Worm (Caenorhabditis elegans) whole organism, L4 larva: ENCODE results near the gene mnp-1.

Experiments used
- D1046.2 ChIP-seq: fragments of 200-800 bp; sonication (Bioruptor generic); IDR thresholded peaks from 2 replicates; pipeline ENCODE4 v1.3.6; 2022; ENCODE audit warnings: missing genetic modification characterization, missing compliant biosample characterization
- F49E8.2 ChIP-seq: sonication (generic microtip); optimal IDR thresholded peaks from 2 replicates; lab custom pipeline; 2016; ENCODE audit warnings: missing compliant biosample characterization, mild to moderate bottlenecking, missing genetic modification characterization, borderline replicate concordance
- T20F7.1 ChIP-seq: fragments of 200-800 bp; sonication (Bioruptor generic); optimal IDR thresholded peaks from 2 replicates; lab custom pipeline; 2018; ENCODE audit warnings: mild to moderate bottlenecking, missing genetic modification characterization, missing compliant biosample characterization
- Y75B8A.6 ChIP-seq: fragments of 200-800 bp; sonication (Bioruptor generic); IDR thresholded peaks from 2 replicates; pipeline ENCODE4 v1.3.6; 2022; ENCODE audit warnings: missing genetic modification reagents, missing genetic modification characterization, missing compliant biosample characterization
- ZK337.2 ChIP-seq: fragments of 200-800 bp; sonication (Bioruptor generic); IDR thresholded peaks from 2 replicates; pipeline ENCODE4 v1.3.6; 2022; ENCODE audit warnings: missing genetic modification reagents, missing genetic modification characterization, missing compliant biosample characterization
- aha-1 ChIP-seq: fragments of 150-350 bp; peaks from one replicate; lab custom pipeline; 2014; ENCODE audit warnings: missing biosample characterization, missing genetic modification characterization
- arid-1 ChIP-seq: fragments of 200-800 bp; sonication (Bioruptor generic); conservative IDR thresholded peaks from 2 replicates; pipeline ENCODE4 v1.3.6; 2022; ENCODE audit warnings: missing genetic modification reagents, missing genetic modification characterization, missing compliant biosample characterization
- attf-4 ChIP-seq: sonication (generic microtip); optimal IDR thresholded peaks from 3 replicates; lab custom pipeline; 2017; ENCODE audit warnings: missing biosample characterization, missing genetic modification characterization
- ceh-20 ChIP-seq: fragments of 200-800 bp; sonication (Bioruptor generic); IDR thresholded peaks from 2 replicates; pipeline ENCODE4 v1.3.6; 2022; ENCODE audit warnings: missing genetic modification reagents, missing genetic modification characterization, missing compliant biosample characterization
- ceh-82 ChIP-seq: sonication (generic microtip); optimal IDR thresholded peaks from 2 replicates; lab custom pipeline; 2017; ENCODE audit warnings: missing biosample characterization, missing genetic modification characterization
- dmd-8 ChIP-seq: fragments of 200-800 bp; sonication (Bioruptor generic); IDR thresholded peaks from 2 replicates; pipeline ENCODE4 v1.3.6; 2022; ENCODE audit warnings: missing genetic modification characterization, missing compliant biosample characterization
- dmd-9 ChIP-seq: fragments of 200-800 bp; sonication (Bioruptor generic); IDR thresholded peaks from 2 replicates; pipeline ENCODE4 v1.3.6; 2022; ENCODE audit warnings: missing genetic modification reagents, missing genetic modification characterization, missing compliant biosample characterization
- dpl-1 ChIP-seq: fragments of 150-350 bp; optimal IDR thresholded peaks from 2 replicates; lab custom pipeline; 2014; ENCODE audit warnings: missing biosample characterization, missing genetic modification reagents, missing genetic modification characterization
- duxl-1 ChIP-seq: sonication (generic microtip); optimal IDR thresholded peaks from 2 replicates; lab custom pipeline; 2016; ENCODE audit warnings: mild to moderate bottlenecking, missing genetic modification characterization, moderate library complexity, missing compliant biosample characterization; ENCODE audit not compliant: poor library complexity
- dve-1 ChIP-seq: sonication (generic microtip); optimal IDR thresholded peaks from 2 replicates; lab custom pipeline; 2017; ENCODE audit warnings: antibody characterized with exemption, mild to moderate bottlenecking, missing genetic modification characterization, missing compliant biosample characterization; ENCODE audit not compliant: insufficient read depth
- fos-1 ChIP-seq: fragments of 150-350 bp; optimal IDR thresholded peaks from 2 replicates; lab custom pipeline; 2014; ENCODE audit warnings: missing biosample characterization, missing genetic modification characterization
- hif-1 ChIP-seq, 2 experiments: sonication (generic microtip); optimal IDR thresholded peaks; 2 replicates each; lab custom pipeline; 2016 to 2017; ENCODE audit warnings: missing compliant biosample characterization in 2 of 2, missing genetic modification characterization in 2 of 2, missing genetic modification reagents in 2 of 2, missing genotype in 2 of 2, mild to moderate bottlenecking in 1 of 2
- hlh-11 ChIP-seq: fragments of 200-800 bp; sonication (Bioruptor generic); optimal IDR thresholded peaks from 2 replicates; lab custom pipeline; 2018; ENCODE audit warnings: mild to moderate bottlenecking, missing genetic modification characterization, missing compliant biosample characterization
- lim-7 ChIP-seq: fragments of 200-800 bp; sonication (Bioruptor generic); IDR thresholded peaks from 2 replicates; pipeline ENCODE4 v1.3.6; 2022; ENCODE audit warnings: missing genetic modification characterization, missing compliant biosample characterization
- lin-38 ChIP-seq: fragments of 200-800 bp; sonication (Bioruptor generic); IDR thresholded peaks from 2 replicates; pipeline ENCODE4 v1.3.6; 2022; ENCODE audit warnings: missing genetic modification reagents, missing genetic modification characterization, missing compliant biosample characterization
- lin-39 ChIP-seq: fragments of 150-350 bp; optimal IDR thresholded peaks from 2 replicates; lab custom pipeline; 2014; ENCODE audit warnings: missing biosample characterization, missing genetic modification reagents, missing genetic modification characterization
- lsy-2 ChIP-seq, 2 experiments: fragments of 150-350 bp in 1 of 2; sonication (generic microtip) in 1 of 2; optimal IDR thresholded peaks; 2 replicates each; lab custom pipeline; 2014 to 2017; ENCODE audit warnings: missing biosample characterization in 2 of 2, missing genetic modification characterization in 2 of 2
- mep-1 ChIP-seq: fragments of 150-350 bp; sonication (generic microtip); optimal IDR thresholded peaks from 3 replicates; lab custom pipeline; 2014; ENCODE audit warnings: missing biosample characterization, missing genetic modification characterization
- mes-2 ChIP-seq: sonication (generic microtip); optimal IDR thresholded peaks from 2 replicates; lab custom pipeline; 2016; ENCODE audit warnings: missing genotype, mild to moderate bottlenecking, missing genetic modification characterization, missing compliant biosample characterization; ENCODE audit not compliant: poor library complexity, severe bottlenecking
- mxl-2 ChIP-seq: fragments of 200-800 bp; sonication (Bioruptor generic); conservative IDR thresholded peaks from 2 replicates; pipeline ENCODE4 v1.3.6; 2022; ENCODE audit warnings: missing genetic modification reagents, missing genetic modification characterization, missing compliant biosample characterization
- nhr-111 ChIP-seq: fragments of 200-800 bp; sonication (Bioruptor generic); optimal IDR thresholded peaks from 2 replicates; lab custom pipeline; 2018; ENCODE audit warnings: mild to moderate bottlenecking, missing genetic modification characterization, missing compliant biosample characterization
- nhr-48 ChIP-seq: sonication (generic microtip); optimal IDR thresholded peaks from 2 replicates; lab custom pipeline; 2016; ENCODE audit warnings: mild to moderate bottlenecking, missing genetic modification characterization, missing compliant biosample characterization
- nhr-76 ChIP-seq: fragments of 150-350 bp; optimal IDR thresholded peaks from 2 replicates; lab custom pipeline; 2014; ENCODE audit warnings: missing biosample characterization, missing genetic modification characterization
- nhr-77 ChIP-seq: fragments of 150-350 bp; optimal IDR thresholded peaks from 2 replicates; lab custom pipeline; 2014; ENCODE audit warnings: missing biosample characterization, missing genetic modification characterization
- snpc-1.2 ChIP-seq: fragments of 200-800 bp; sonication (Bioruptor generic); IDR thresholded peaks from 2 replicates; pipeline ENCODE4 v1.3.6; 2022; ENCODE audit warnings: missing genetic modification reagents, missing genetic modification characterization, missing compliant biosample characterization
- spr-3 ChIP-seq: fragments of 200-800 bp; sonication (Bioruptor generic); optimal IDR thresholded peaks from 2 replicates; lab custom pipeline; 2018; ENCODE audit warnings: mild to moderate bottlenecking, missing genetic modification characterization, missing compliant biosample characterization
- unc-130 ChIP-seq: sonication (generic microtip); optimal IDR thresholded peaks from 2 replicates; lab custom pipeline; 2016; ENCODE audit warnings: missing genetic modification reagents, missing genetic modification characterization, missing compliant biosample characterization
- unc-39 ChIP-seq: sonication (generic microtip); optimal IDR thresholded peaks from 2 replicates; lab custom pipeline; 2017; ENCODE audit warnings: missing biosample characterization, missing genetic modification characterization
- unc-62 ChIP-seq, 3 experiments: fragments of 150-350 bp in 1 of 3; sonication (generic microtip); optimal IDR thresholded peaks in 2 of 3; peaks in 1 of 3; 1 replicate in 1 of 3; 2 replicates in 2 of 3; lab custom pipeline; 2014 to 2017; ENCODE audit warnings: missing biosample characterization in 3 of 3, missing genetic modification characterization in 3 of 3, missing genetic modification reagents in 3 of 3, missing genotype in 1 of 3
- vab-7 ChIP-seq: fragments of 200-800 bp; sonication (Bioruptor generic); IDR thresholded peaks from 2 replicates; pipeline ENCODE4 v1.3.6; 2022; ENCODE audit warnings: missing genetic modification reagents, missing genetic modification characterization, missing compliant biosample characterization
- zag-1 ChIP-seq: fragments of 150-350 bp; optimal IDR thresholded peaks from 2 replicates; lab custom pipeline; 2014; ENCODE audit warnings: missing biosample characterization, missing genetic modification characterization
- zfp-2 ChIP-seq: sonication (generic microtip); optimal IDR thresholded peaks from 2 replicates; lab custom pipeline; 2016; ENCODE audit warnings: mild to moderate bottlenecking, missing genetic modification characterization, missing compliant biosample characterization
- ztf-11 ChIP-seq: fragments of 150-350 bp; optimal IDR thresholded peaks from 2 replicates; lab custom pipeline; 2014; ENCODE audit warnings: missing biosample characterization, missing genetic modification characterization

Gene mnp-1

DNA sequence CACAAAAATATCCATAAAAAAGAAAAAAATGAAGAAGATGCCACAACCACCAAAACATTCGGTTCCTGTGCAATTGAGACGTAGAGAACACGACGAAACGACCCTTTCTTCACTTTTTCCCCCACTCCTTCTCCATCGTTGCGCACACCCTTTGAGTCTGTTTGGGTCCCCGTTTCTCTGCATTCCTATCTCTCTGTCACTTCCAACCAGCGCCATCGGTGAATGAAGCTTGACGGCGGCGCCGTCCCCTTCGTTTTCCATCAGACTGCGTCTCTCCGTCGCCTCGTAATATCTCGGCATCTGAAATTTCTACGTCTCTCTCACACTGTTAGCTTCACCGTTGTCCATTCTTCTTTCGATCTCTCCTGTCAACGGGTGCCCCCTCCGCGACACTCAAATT lies 20.8 kb upstream of the mnp-1 start (continued):
- no peak for TF ChIP-seq dve-1 (tag; lab: Kevin White, UChicago)
- TF ChIP-seq zfp-2 (tag; lab: Kevin White, UChicago), result no peak
- TF ChIP-seq nhr-77, result no peak
- peak; percentile 17 to 35 for TF ChIP-seq lsy-2 (tag; optimal IDR thresholded peaks at IDR 0.05; lab: Kevin White, UChicago)
- no peak for TF ChIP-seq mxl-2 (GFP tag; lab: Robert Waterston, UW)
- TF ChIP-seq T20F7.1 (GFP tag; lab: Kevin White, UChicago), result no peak
- peak; percentile 26 for TF ChIP-seq mes-2 (tag; lab: Kevin White, UChicago)
- no peak for TF ChIP-seq dmd-8 (GFP tag; lab: Robert Waterston, UW)
- no peak for TF ChIP-seq ZK337.2 (GFP tag; lab: Robert Waterston, UW)
- no peak for TF ChIP-seq D1046.2 (GFP tag; lab: Robert Waterston, UW)
- no peak for TF ChIP-seq nhr-48 (tag; lab: Kevin White, UChicago)
- no peak for TF ChIP-seq spr-3 (GFP tag; lab: Kevin White, UChicago)
- no peak for TF ChIP-seq F49E8.2 (tag; lab: Kevin White, UChicago)
- no peak for TF ChIP-seq ceh-20 (GFP tag; lab: Robert Waterston, UW)
- TF ChIP-seq hlh-11 (tag; lab: Kevin White, UChicago), result peak; percentile 0
- TF ChIP-seq ceh-82, result no peak
- peak in 1 of 2 experiments; percentile 42 for TF ChIP-seq unc-62 (GFP tag; optimal IDR thresholded peaks at IDR 0.05 in 1 of 2; lab: Kevin White, UChicago)
- TF ChIP-seq unc-62 (tag; optimal IDR thresholded peaks at IDR 0.05; lab: Kevin White, UChicago), result no peak
- TF ChIP-seq, all 104 proteins: peak for 12

ce11 chrIII:4343070-4343469 lies 13.3 kb upstream of the mnp-1 start, which contains the start of the genes B0285.3 and lcmt-1:
B0285.3 (minus strand) TSS chrIII:4343336.
lcmt-1 (plus strand) TSS chrIII:4343446.
- peak; percentile 94 for TF ChIP-seq mes-2 (tag; lab: Kevin White, UChicago)
- TF ChIP-seq zag-1 (tag; lab: Kevin White, UChicago), result no peak
- peak in 1 of 2 experiments; percentile 84 for TF ChIP-seq unc-62 (GFP tag; optimal IDR thresholded peaks at IDR 0.05 in 1 of 2; lab: Kevin White, UChicago)
- no peak for TF ChIP-seq unc-62 (tag; optimal IDR thresholded peaks at IDR 0.05; lab: Kevin White, UChicago)
- no peak for TF ChIP-seq nhr-76
- TF ChIP-seq dpl-1 (GFP tag; lab: Kevin White, UChicago), result peak; percentile 55
- no peak for TF ChIP-seq fos-1
- peak; percentile 72 for TF ChIP-seq aha-1 (tag; lab: Kevin White, UChicago)
- TF ChIP-seq unc-130 (GFP tag; lab: Kevin White, UChicago), result peak; percentile 72
- no peak for TF ChIP-seq snpc-1.2 (GFP tag; lab: Robert Waterston, UW)
- TF ChIP-seq ZK337.2 (GFP tag; lab: Robert Waterston, UW), result peak; percentile 60; the same call in 1 of the 2 replicates
- TF ChIP-seq lsy-2 (tag; optimal IDR thresholded peaks at IDR 0.05; lab: Kevin White, UChicago), result peak in 1 of 2 experiments; percentile 66
- TF ChIP-seq hif-1 (tag; optimal IDR thresholded peaks at IDR 0.05; lab: Kevin White, UChicago), result peak in 1 of 2 experiments; percentile 70
- no peak for TF ChIP-seq duxl-1 (tag; lab: Kevin White, UChicago)

DNA sequence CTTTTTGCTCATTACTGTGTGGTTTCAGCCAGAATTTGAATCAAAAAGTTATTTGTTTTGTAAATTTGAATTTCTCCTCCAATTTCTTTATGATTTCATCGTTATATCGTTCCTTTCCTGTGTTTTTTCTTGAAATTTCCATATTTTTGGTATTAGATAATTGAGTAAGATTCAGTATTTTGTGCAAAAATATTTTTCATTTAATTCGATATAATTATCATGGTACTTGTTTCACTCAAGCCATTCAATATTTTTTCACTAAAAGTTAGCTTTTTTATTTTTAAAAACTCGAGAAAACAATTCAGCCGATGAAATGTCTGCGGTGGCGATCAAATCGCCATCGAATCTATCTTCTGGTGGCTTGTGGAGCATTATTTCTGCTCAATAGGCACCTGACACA lies 11.4 kb upstream of the mnp-1 start, which contains the start of gene hse-5:
hse-5 (plus strand) TSS at position 301 of the 400 bp plus-strand sequence.
- no peak for TF ChIP-seq arid-1 (GFP tag; lab: Robert Waterston, UW)
- TF ChIP-seq lin-38 (GFP tag; lab: Robert Waterston, UW), result no peak
- TF ChIP-seq, all 104 proteins: peak for 0

ce11 chrIII:4349799-4350198 lies 6.6 kb upstream of the mnp-1 start, which contains the start of gene B0285.6:
B0285.6 (plus strand) TSS chrIII:4350099.
- TF ChIP-seq lin-39 (tag; lab: Kevin White, UChicago) (no peak), Y75B8A.6 (no peak), vab-7 (GFP tag; lab: Robert Waterston, UW) (no peak), snpc-1.2 (GFP tag; lab: Robert Waterston, UW) (no peak), nhr-48 (tag; lab: Kevin White, UChicago) (no peak), lim-7 (no peak), ztf-11 (no peak), dmd-9 (GFP tag; lab: Robert Waterston, UW) (no peak), mep-1 (no peak), attf-4 (no peak), nhr-111 (GFP tag; lab: Kevin White, UChicago) (no peak), unc-39 (tag; lab: Kevin White, UChicago) (no peak)
